Fruit fly (Drosophila melanogaster) whole organism, wandering third instar larva: Measurements from ENCODE around the gene Tdh.

Source experiments
- dl ChIP-seq, 2 experiments: fragments of 175-275, 200-275 bp in 1 of 2; fragments of 200-275 bp in 1 of 2; sonication (Bioruptor generic); optimal IDR thresholded peaks; lab custom pipeline; 2018; ENCODE audit warnings: mild to moderate bottlenecking in 2 of 2, missing biosample characterization in 2 of 2, missing genetic modification characterization in 2 of 2, moderate library complexity in 2 of 2; ENCODE audit not compliant: partially characterized antibody in 2 of 2, insufficient read depth in 1 of 2
- woc ChIP-seq: sonication (Bioruptor generic); optimal IDR thresholded peaks from 2 replicates; lab custom pipeline; 2016; ENCODE audit warnings: missing biosample characterization, mild to moderate bottlenecking, missing genetic modification characterization

DNA sequence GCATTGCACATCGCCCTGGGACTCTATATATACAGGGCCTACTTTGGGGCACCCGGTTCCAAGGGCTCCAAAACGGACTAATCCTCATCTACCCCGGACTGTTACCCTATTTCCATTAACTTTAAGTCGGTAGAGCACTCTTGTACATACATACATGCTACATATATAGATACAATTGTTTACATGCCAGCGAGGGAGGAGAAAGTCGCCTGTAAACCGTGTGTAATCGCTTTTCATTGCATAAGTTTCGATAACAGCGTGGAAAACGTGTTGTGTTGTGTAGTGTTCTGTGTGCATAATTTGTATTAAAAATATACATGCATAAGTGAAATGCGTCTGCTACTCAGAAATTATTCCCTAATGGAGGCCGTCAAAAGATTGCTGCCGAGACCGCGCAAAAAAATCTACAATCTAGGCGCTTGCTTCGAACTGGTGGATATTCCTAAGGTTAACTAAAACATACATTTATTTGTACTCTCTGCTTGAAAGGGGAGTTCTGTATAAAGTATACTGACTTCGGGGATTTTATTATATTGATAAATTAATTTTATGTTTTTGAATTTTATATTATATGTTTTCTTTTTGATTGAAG is 7.5 kb downstream of the Tdh start, which contains the start of gene isoQC:
- TF ChIP-seq dl (GFP tag; optimal IDR thresholded peaks at IDR 0.05; lab: Kevin White, UChicago; ENCODE audit: insufficient read depth in 1 of 2, partially characterized antibody in 2 of 2) (no peak), woc (GFP tag; lab: Kevin White, UChicago) (no peak)
